Worm (Caenorhabditis elegans): ENCODE results near the gene Y39G8B.9.

Gene Y39G8B.9

DNA sequence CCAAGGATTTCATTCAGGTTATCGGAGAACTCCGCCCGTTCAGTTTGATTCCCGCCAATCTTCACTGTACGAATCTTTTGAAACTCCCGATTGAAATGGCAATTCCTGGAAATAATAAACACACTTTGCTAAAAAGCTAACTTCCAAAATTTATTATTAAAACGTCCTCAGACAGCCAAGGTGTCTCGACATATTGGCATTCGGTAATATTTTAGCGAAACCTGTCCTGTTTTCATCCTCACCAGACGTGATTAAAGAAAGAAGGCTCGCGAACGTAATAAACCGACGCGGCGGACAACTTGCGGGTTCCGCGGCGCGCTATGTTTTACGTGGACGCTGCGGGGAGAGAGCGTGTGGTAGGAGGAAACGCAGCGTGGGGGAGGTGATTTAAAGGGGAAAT, 37.0 kb downstream of the Y39G8B.9 start (continued):
- TF ChIP-seq Y53G8AR.9 (GFP tag; conservative IDR thresholded peaks at IDR 0.05) (peak; percentile 62), sptf-2 (GFP tag; optimal IDR thresholded peaks at IDR 0.05) (peak; percentile 46), efl-1 (GFP tag; optimal IDR thresholded peaks at IDR 0.05) (peak; percentile 44), ama-1 (optimal IDR thresholded peaks at IDR 0.05) (peak; percentile 99), ama-1 (GFP tag; optimal IDR thresholded peaks at IDR 0.05) (peak; percentile 5 to 38), F57A8.1 (GFP tag; optimal IDR thresholded peaks at IDR 0.05) (no peak), lin-54 (GFP tag; optimal IDR thresholded peaks at IDR 0.05) (peak; percentile 85), tbp1 (GFP tag; optimal IDR thresholded peaks at IDR 0.05) (peak; percentile 83), F37B4.10 (GFP tag; IDR thresholded peaks at IDR 0.05) (no peak), ZK185.1 (tag; optimal IDR thresholded peaks at IDR 0.05; ENCODE audit: poor library complexity, severe bottlenecking) (peak; percentile 39), nhr-179 (tag; optimal IDR thresholded peaks at IDR 0.05) (peak; percentile 73), him-1 (tag; optimal IDR thresholded peaks at IDR 0.05) (peak; percentile 97), egrh-3 (GFP tag; IDR thresholded peaks at IDR 0.05) (peak; percentile 39; the same call in 1 of the 2 replicates), fkh-3 (tag; optimal IDR thresholded peaks at IDR 0.05) (peak; percentile 28), ztf-25 (GFP tag; IDR thresholded peaks at IDR 0.05) (no peak), B0035.1 (tag; optimal IDR thresholded peaks at IDR 0.05) (peak; percentile 37), ztf-26 (tag; optimal IDR thresholded peaks at IDR 0.05) (peak; percentile 81), akir-1 (GFP tag; optimal IDR thresholded peaks at IDR 0.05) (peak; percentile 52), ccch-3 (GFP tag; optimal IDR thresholded peaks at IDR 0.05) (no peak), sea-2 (GFP tag; IDR thresholded peaks at IDR 0.05) (no peak), lin-40 (tag; optimal IDR thresholded peaks at IDR 0.05) (peak; percentile 89), F49E8.2 (tag; optimal IDR thresholded peaks at IDR 0.05; ENCODE audit: insufficient read depth) (peak; percentile 88), lin-35 (GFP tag; optimal IDR thresholded peaks at IDR 0.05) (peak in 2 of 3 experiments; percentile 18 to 75), gei-17 (GFP tag; optimal IDR thresholded peaks at IDR 0.05) (peak; percentile 81), F55B11.4 (tag; optimal IDR thresholded peaks at IDR 0.05; ENCODE audit: borderline replicate concordance, insufficient read depth) (no peak), cebp-1 (GFP tag; IDR thresholded peaks at IDR 0.05) (no peak), cebp-1 (tag; optimal IDR thresholded peaks at IDR 0.05) (peak; percentile 73), die-1 (tag; optimal IDR thresholded peaks at IDR 0.05) (no peak), ekl-4 (GFP tag; IDR thresholded peaks at IDR 0.05) (peak; percentile 87), nhr-27 (tag; optimal IDR thresholded peaks at IDR 0.05) (peak; percentile 70), xnd-1 (tag; optimal IDR thresholded peaks at IDR 0.05) (peak; percentile 69), nfya-1 (tag; optimal IDR thresholded peaks at IDR 0.05; ENCODE audit: borderline replicate concordance, insufficient read depth) (no peak), D2030.7 (GFP tag; IDR thresholded peaks at IDR 0.05) (peak; percentile 96), mxl-1 (tag; optimal IDR thresholded peaks at IDR 0.05) (no peak), B0261.1 (tag; optimal IDR thresholded peaks at IDR 0.05) (peak; percentile 36), bed-1 (GFP tag; IDR thresholded peaks at IDR 0.05) (no peak), snpc-4 (GFP tag; optimal IDR thresholded peaks at IDR 0.05) (peak; percentile 99), snpc-4 (tag; optimal IDR thresholded peaks at IDR 0.05) (peak; percentile 99 to 100 (median 100)), mes-4 (tag; optimal IDR thresholded peaks at IDR 0.05) (peak; percentile 69), tlf-1 (GFP tag; optimal IDR thresholded peaks at IDR 0.05) (peak; percentile 89), madf-10 (tag; optimal IDR thresholded peaks at IDR 0.05) (peak; percentile 48), dox-1 (GFP tag; IDR thresholded peaks at IDR 0.05) (peak; percentile 95), F33H1.4 (GFP tag; IDR thresholded peaks at IDR 0.05) (peak; percentile 71), Y67H2A.10 (GFP tag; conservative IDR thresholded peaks at IDR 0.05) (no peak), ceh-91 (GFP tag; IDR thresholded peaks at IDR 0.05) (0 out of 2 replicates have a peak, but pooled peaks have one; percentile 25), hmg-20 (GFP tag; IDR thresholded peaks at IDR 0.05) (peak; percentile 74), lin-26 (GFP tag; IDR thresholded peaks at IDR 0.05) (peak; percentile 74), F57C9.4 (tag; optimal IDR thresholded peaks at IDR 0.05) (peak; percentile 32), egl-44 (GFP tag; IDR thresholded peaks at IDR 0.05) (no peak)

All from whole organism, young adult.